Worm (Caenorhabditis elegans) whole organism, early embryonic: Measurements from ENCODE around the gene jhdm-1.

Experiments
- B0310.2 ChIP-seq: sonication (generic microtip); optimal IDR thresholded peaks from 2 replicates; lab custom pipeline; 2016; ENCODE audit warnings: mild to moderate bottlenecking, missing genetic modification characterization, missing compliant biosample characterization
- aly-1 ChIP-seq: sonication (generic microtip); optimal IDR thresholded peaks from 2 replicates; lab custom pipeline; 2016; ENCODE audit warnings: missing genetic modification characterization, missing compliant biosample characterization
- ama-1 ChIP-seq: fragments of 150-350 bp; optimal IDR thresholded peaks from 2 replicates; lab custom pipeline; 2014
- ceh-36 ChIP-seq: sonication (generic microtip); optimal IDR thresholded peaks from 2 replicates; lab custom pipeline; 2016; ENCODE audit warnings: missing genetic modification characterization, inconsistent platforms, missing compliant biosample characterization
- hnd-1 ChIP-seq: sonication (generic microtip); optimal IDR thresholded peaks from 2 replicates; lab custom pipeline; 2016; ENCODE audit warnings: missing genetic modification characterization, missing compliant biosample characterization
- sea-1 ChIP-seq: fragments of 200-800 bp; sonication (Bioruptor generic); conservative IDR thresholded peaks from 2 replicates; pipeline ENCODE4 v1.3.6; 2022; ENCODE audit warnings: missing genetic modification characterization, missing compliant biosample characterization
- tbx-11 ChIP-seq: fragments of 200-800 bp; sonication (Bioruptor generic); IDR thresholded peaks from 2 replicates; pipeline ENCODE4 v1.3.6; 2022; ENCODE audit warnings: missing genetic modification characterization, missing compliant biosample characterization

DNA sequence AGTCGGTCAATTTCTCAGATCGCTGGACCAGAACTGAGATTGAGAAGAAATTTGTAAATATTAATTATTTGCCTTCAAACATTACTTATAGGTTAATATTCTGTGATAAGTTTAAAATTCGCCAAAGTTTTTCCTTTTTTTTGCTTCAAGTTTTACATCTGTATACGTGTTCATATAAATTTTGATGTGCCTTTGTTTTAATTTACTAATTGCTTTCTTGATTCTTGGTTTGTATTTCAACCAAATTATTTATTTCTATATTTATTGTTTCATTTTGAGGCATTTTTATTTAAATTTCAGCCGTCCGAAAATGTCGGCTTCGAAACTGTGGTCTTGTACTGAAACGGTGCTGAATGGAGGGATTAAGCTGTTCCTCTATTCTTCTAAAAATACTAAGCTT lies 18.0 kb upstream of the jhdm-1 start, which contains the start of gene C05D11.1:
- TF ChIP-seq tbx-11 (GFP tag; lab: Robert Waterston, UW), result no peak
- TF ChIP-seq B0310.2 (tag; lab: Kevin White, UChicago), result no peak
- no peak for TF ChIP-seq sea-1 (GFP tag; lab: Robert Waterston, UW)
- TF ChIP-seq aly-1 (tag; lab: Kevin White, UChicago), result no peak
- TF ChIP-seq ceh-36, result no peak
- no peak for TF ChIP-seq hnd-1 (tag; lab: Kevin White, UChicago)
- no peak for TF ChIP-seq ama-1 (lab: Kevin White, UChicago)
